Fruit fly (Drosophila melanogaster) whole organism, embryonic: ENCODE measurements around the gene CG8925.
A peak's percentile ranks its signal among the peaks of the same experiment; 100 is the strongest.

Experiments used
- Asciz ChIP-seq: fragments of 200-800 bp; sonication (Bioruptor generic); optimal IDR thresholded peaks from 2 replicates; lab custom pipeline; 2017; ENCODE audit warnings: missing biosample characterization, mild to moderate bottlenecking, missing genetic modification characterization, missing genetic modification reagents
- CG10267 ChIP-seq: fragments of 200-800 bp; sonication (Bioruptor generic); optimal IDR thresholded peaks from 2 replicates; lab custom pipeline; 2018; ENCODE audit warnings: missing biosample characterization, mild to moderate bottlenecking, missing genetic modification characterization, moderate library complexity
- CG10654 ChIP-seq: fragments of 200-800 bp; sonication (Bioruptor generic); optimal IDR thresholded peaks from 2 replicates; lab custom pipeline; 2016; ENCODE audit warnings: missing biosample characterization, missing genetic modification characterization
- CG11085 ChIP-seq: fragments of 200-800 bp; sonication (Bioruptor generic); IDR thresholded peaks from 2 replicates; pipeline ENCODE4 v1.3.6; 2022; ENCODE audit warnings: missing biosample characterization, missing genetic modification characterization
- CG11504 ChIP-seq: fragments of 200-800 bp; sonication (Bioruptor generic); optimal IDR thresholded peaks from 3 replicates; lab custom pipeline; 2019; ENCODE audit warnings: missing biosample characterization, mild to moderate bottlenecking, missing genetic modification characterization, moderate library complexity
- CG11696 ChIP-seq: fragments of 200-800 bp; sonication (Bioruptor generic); IDR thresholded peaks from 2 replicates; pipeline ENCODE4 v1.3.6; 2022; ENCODE audit warnings: missing biosample characterization, missing genetic modification characterization
- CG12104 ChIP-seq: fragments of 200-800 bp; sonication (Bioruptor generic); optimal IDR thresholded peaks from 3 replicates; lab custom pipeline; 2016; ENCODE audit warnings: missing biosample characterization, missing genetic modification characterization
- CG12155 ChIP-seq: fragments of 200-800 bp; sonication (Bioruptor generic); optimal IDR thresholded peaks from 3 replicates; lab custom pipeline; 2016; ENCODE audit warnings: missing biosample characterization, missing genetic modification characterization
- CG12391 ChIP-seq: fragments of 200-800 bp; sonication (Bioruptor generic); optimal IDR thresholded peaks from 3 replicates; lab custom pipeline; 2018; ENCODE audit warnings: missing biosample characterization, mild to moderate bottlenecking, missing genetic modification characterization, moderate library complexity
- CG17361 ChIP-seq: fragments of 200-800 bp; sonication (Bioruptor generic); IDR thresholded peaks from 3 replicates; pipeline ENCODE4 v1.3.6; 2022; ENCODE audit warnings: missing biosample characterization, missing genetic modification characterization
- CG17385 ChIP-seq: fragments of 200-800 bp; sonication (Bioruptor generic); optimal IDR thresholded peaks from 3 replicates; lab custom pipeline; 2018; ENCODE audit warnings: missing biosample characterization, mild to moderate bottlenecking, missing genetic modification characterization
- CG18262 ChIP-seq: fragments of 200-800 bp; optimal IDR thresholded peaks from 3 replicates; lab custom pipeline; 2019; ENCODE audit warnings: missing biosample characterization, mild to moderate bottlenecking, missing genetic modification characterization, moderate library complexity
- CG2120 ChIP-seq: fragments of 200-800 bp; sonication (Bioruptor generic); optimal IDR thresholded peaks from 3 replicates; lab custom pipeline; 2016; ENCODE audit warnings: missing biosample characterization, missing genetic modification characterization
- CG3281 ChIP-seq: fragments of 200-800 bp; sonication (Bioruptor generic); optimal IDR thresholded peaks from 3 replicates; lab custom pipeline; 2017; ENCODE audit warnings: missing biosample characterization, mild to moderate bottlenecking, missing genetic modification characterization
- CG3838 ChIP-seq: fragments of 200-800 bp; sonication (Bioruptor generic); optimal IDR thresholded peaks from 3 replicates; lab custom pipeline; 2016; ENCODE audit warnings: missing biosample characterization, missing genetic modification characterization
- CG7839 ChIP-seq: fragments of 200-800 bp; sonication (Bioruptor generic); optimal IDR thresholded peaks from 3 replicates; lab custom pipeline; 2018; ENCODE audit warnings: missing biosample characterization, mild to moderate bottlenecking, missing genetic modification characterization, moderate library complexity
- CG8388 ChIP-seq: fragments of 200-800 bp; sonication (Bioruptor generic); optimal IDR thresholded peaks from 2 replicates; lab custom pipeline; 2019; ENCODE audit warnings: missing biosample characterization, mild to moderate bottlenecking, missing genetic modification characterization, moderate library complexity
- Chrac-16 ChIP-seq: fragments of 200-800 bp; sonication (Bioruptor generic); optimal IDR thresholded peaks from 3 replicates; lab custom pipeline; 2016; ENCODE audit warnings: missing biosample characterization, missing genetic modification characterization
- D ChIP-seq, 2 experiments: fragments of 200-800 bp in 1 of 2; fragments of >200 bp in 1 of 2; sonication (Bioruptor generic) in 1 of 2; optimal IDR thresholded peaks; 2 replicates in 1 of 2; 3 replicates in 1 of 2; lab custom pipeline; 2017; ENCODE audit warnings: mild to moderate bottlenecking in 1 of 2, missing biosample characterization in 1 of 2, missing genetic modification characterization in 1 of 2, missing genetic modification reagents in 1 of 2
- Fer3 ChIP-seq: fragments of 200-800 bp; sonication (Bioruptor generic); optimal IDR thresholded peaks from 2 replicates; lab custom pipeline; 2018; ENCODE audit warnings: missing biosample characterization, mild to moderate bottlenecking, missing genetic modification characterization, moderate library complexity
- Hand ChIP-seq: fragments of 200-800 bp; sonication (Bioruptor generic); optimal IDR thresholded peaks from 2 replicates; lab custom pipeline; 2017; ENCODE audit warnings: mild to moderate bottlenecking, missing biosample characterization, missing genetic modification reagents, missing genetic modification characterization
- Hmr ChIP-seq: fragments of 200-800 bp; sonication (Bioruptor generic); optimal IDR thresholded peaks from 3 replicates; lab custom pipeline; 2017; ENCODE audit warnings: mild to moderate bottlenecking, missing biosample characterization, missing genetic modification reagents, missing genetic modification characterization
- Hr78 ChIP-seq, 2 experiments: fragments of 200-800 bp in 1 of 2; fragments of >200 bp in 1 of 2; sonication (Bioruptor generic) in 1 of 2; optimal IDR thresholded peaks; 2 replicates each; lab custom pipeline; 2017 to 2019; ENCODE audit warnings: missing biosample characterization in 2 of 2, missing genetic modification characterization in 2 of 2, mild to moderate bottlenecking in 1 of 2, moderate library complexity in 1 of 2
- Lhr ChIP-seq: fragments of 200-800 bp; sonication (Bioruptor generic); optimal IDR thresholded peaks from 3 replicates; lab custom pipeline; 2017; ENCODE audit warnings: mild to moderate bottlenecking, missing biosample characterization, missing genetic modification reagents, missing genetic modification characterization
- Med ChIP-seq: fragments of 200-800 bp; sonication (Bioruptor generic); peaks from one replicate; lab custom pipeline; 2016; ENCODE audit warnings: missing biosample characterization, missing genetic modification characterization, mild to moderate bottlenecking, inconsistent platforms, moderate library complexity
- NFAT ChIP-seq: fragments of 200-800 bp; sonication (Bioruptor generic); IDR thresholded peaks from 2 replicates; pipeline ENCODE4 v1.3.6; 2022; ENCODE audit warnings: missing biosample characterization, missing genetic modification characterization
- Nf-YA ChIP-seq: fragments of 200-800 bp; sonication (Bioruptor generic); IDR thresholded peaks from 2 replicates; pipeline ENCODE4 v1.3.6; 2022; ENCODE audit warnings: missing biosample characterization, missing genetic modification characterization
- Nf-YC ChIP-seq: fragments of 200-800 bp; optimal IDR thresholded peaks from 3 replicates; lab custom pipeline; 2019; ENCODE audit warnings: missing biosample characterization, mild to moderate bottlenecking, missing genetic modification characterization, moderate library complexity
- Ptx1 ChIP-seq: fragments of 200-800 bp; sonication (Bioruptor generic); IDR thresholded peaks from 2 replicates; pipeline ENCODE4 v1.3.6; 2022; ENCODE audit warnings: missing biosample characterization, missing genetic modification characterization
- Sox100B ChIP-seq: fragments of 200-800 bp; sonication (Bioruptor generic); optimal IDR thresholded peaks from 3 replicates; lab custom pipeline; 2018; ENCODE audit warnings: missing biosample characterization, mild to moderate bottlenecking, missing genetic modification characterization
- Taf1 ChIP-seq: fragments of 200-800 bp; sonication (Bioruptor generic); IDR thresholded peaks from 2 replicates; pipeline ENCODE4 v1.3.6; 2022; ENCODE audit warnings: missing biosample characterization, missing genetic modification characterization
- Xbp1 ChIP-seq: fragments of 200-800 bp; sonication (Bioruptor generic); optimal IDR thresholded peaks from 3 replicates; lab custom pipeline; 2016; ENCODE audit warnings: missing biosample characterization, mild to moderate bottlenecking, missing genetic modification characterization
- ab ChIP-seq: fragments of 200-800 bp; sonication (Bioruptor generic); optimal IDR thresholded peaks from 2 replicates; lab custom pipeline; 2016; ENCODE audit warnings: missing biosample characterization, missing genetic modification characterization
- abd-A ChIP-seq: fragments of 200-800 bp; sonication (Bioruptor generic); optimal IDR thresholded peaks from 3 replicates; lab custom pipeline; 2019; ENCODE audit warnings: missing biosample characterization, mild to moderate bottlenecking, missing genetic modification characterization, moderate library complexity
- ato ChIP-seq: fragments of 200-800 bp; sonication (Bioruptor generic); IDR thresholded peaks from 2 replicates; pipeline ENCODE4 v1.3.6; 2022; ENCODE audit warnings: missing biosample characterization, missing genetic modification characterization; ENCODE audit not compliant: partially characterized antibody
- cg ChIP-seq: fragments of 200-800 bp; sonication (Bioruptor generic); optimal IDR thresholded peaks from 3 replicates; lab custom pipeline; 2019; ENCODE audit warnings: missing biosample characterization, mild to moderate bottlenecking, missing genetic modification characterization, moderate library complexity
- chif ChIP-seq, 2 experiments: fragments of 200-800 bp; sonication (Bioruptor generic); optimal IDR thresholded peaks; 3 replicates each; lab custom pipeline; 2016; ENCODE audit warnings: missing biosample characterization in 2 of 2, missing genetic modification characterization in 2 of 2
- dmrt99B ChIP-seq: fragments of 200-800 bp; sonication (Bioruptor generic); optimal IDR thresholded peaks from 2 replicates; lab custom pipeline; 2018; ENCODE audit warnings: missing biosample characterization, mild to moderate bottlenecking, missing genetic modification characterization, moderate library complexity
- en ChIP-seq: fragments of 200-800 bp; sonication (Bioruptor generic); optimal IDR thresholded peaks from 2 replicates; lab custom pipeline; 2016; ENCODE audit warnings: missing biosample characterization, missing genetic modification characterization
- esg ChIP-seq: fragments of 200-800 bp; sonication (Bioruptor generic); conservative IDR thresholded peaks from 2 replicates; pipeline ENCODE4 v1.3.6; 2022; ENCODE audit warnings: missing biosample characterization, missing genetic modification characterization
- fd64A ChIP-seq: fragments of 200-800 bp; sonication (Bioruptor generic); optimal IDR thresholded peaks from 3 replicates; lab custom pipeline; 2018; ENCODE audit warnings: missing biosample characterization, mild to moderate bottlenecking, missing genetic modification characterization
- gem ChIP-seq: fragments of 200-800 bp; sonication (Bioruptor generic); optimal IDR thresholded peaks from 2 replicates; lab custom pipeline; 2019; ENCODE audit warnings: missing biosample characterization, mild to moderate bottlenecking, missing genetic modification characterization, moderate library complexity
- grau ChIP-seq: fragments of 200-800 bp; optimal IDR thresholded peaks from 3 replicates; lab custom pipeline; 2019; ENCODE audit warnings: missing biosample characterization, mild to moderate bottlenecking, missing genetic modification characterization, moderate library complexity
- hbn ChIP-seq: fragments of 200-800 bp; sonication (Bioruptor generic); IDR thresholded peaks from 2 replicates; pipeline ENCODE4 v1.3.6; 2022; ENCODE audit warnings: missing biosample characterization, missing genetic modification characterization; ENCODE audit not compliant: partially characterized antibody
- pfk ChIP-seq: fragments of 200-800 bp; sonication (Bioruptor generic); optimal IDR thresholded peaks from 2 replicates; lab custom pipeline; 2018; ENCODE audit warnings: missing biosample characterization, mild to moderate bottlenecking, missing genetic modification characterization, moderate library complexity
- pho ChIP-seq: fragments of 200-800 bp; sonication (Bioruptor generic); optimal IDR thresholded peaks from 2 replicates; lab custom pipeline; 2016; ENCODE audit warnings: missing biosample characterization, missing genetic modification characterization
- sd ChIP-seq: fragments of 200-800 bp; sonication (Bioruptor generic); optimal IDR thresholded peaks from 3 replicates; lab custom pipeline; 2018; ENCODE audit warnings: missing biosample characterization, mild to moderate bottlenecking, missing genetic modification characterization, moderate library complexity
- slbo ChIP-seq: fragments of 200-800 bp; sonication (Bioruptor generic); IDR thresholded peaks from 2 replicates; pipeline ENCODE4 v1.3.6; 2022; ENCODE audit warnings: missing biosample characterization, missing genetic modification characterization

CG8925 gene

DNA sequence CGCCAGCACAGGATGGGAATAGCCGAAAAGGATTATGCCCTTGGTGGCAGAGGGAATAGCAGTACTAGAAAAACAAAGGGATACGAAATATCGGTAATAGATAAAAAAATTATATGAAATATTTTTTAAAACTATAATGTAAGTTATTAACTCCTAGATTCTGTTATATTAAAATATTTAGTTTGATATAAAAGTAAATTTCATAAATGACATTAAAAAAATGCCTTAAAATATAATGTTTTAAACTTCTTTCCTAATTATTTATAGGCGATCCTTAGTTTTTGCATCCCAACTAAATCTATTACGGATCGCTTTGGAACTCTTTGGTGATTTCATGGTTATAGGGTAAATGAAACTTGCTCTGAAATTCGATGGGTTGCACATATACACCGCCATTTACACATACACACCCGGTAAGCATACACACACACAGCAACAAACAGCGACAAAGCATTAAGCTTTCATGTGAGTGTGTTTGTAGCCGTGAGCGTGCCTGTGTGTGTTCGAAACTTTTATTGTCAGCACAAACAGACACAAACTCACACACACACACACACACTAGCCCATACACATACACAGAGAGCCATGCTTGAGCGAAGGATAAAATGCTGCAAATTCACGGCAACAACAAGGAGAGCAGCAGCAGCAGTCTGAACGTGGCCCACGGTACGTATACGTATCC is 42.1 kb downstream of the CG8925 start (continued):
- TF ChIP-seq dmrt99B (tag; lab: Kevin White, UChicago): peak; percentile 55
- no peak for TF ChIP-seq D (optimal IDR thresholded peaks at IDR 0.05; lab: Kevin White, UChicago)
- TF ChIP-seq D (GFP tag; optimal IDR thresholded peaks at IDR 0.05; lab: Kevin White, UChicago): peak; percentile 8
- TF ChIP-seq CG3281 (GFP tag; lab: Kevin White, UChicago): peak; percentile 59
- no peak for TF ChIP-seq Hr78 (GFP tag; optimal IDR thresholded peaks at IDR 0.05; lab: Kevin White, UChicago)
- peak; percentile 82 for TF ChIP-seq abd-A
- peak; percentile 40 for TF ChIP-seq grau (tag; lab: Kevin White, UChicago)
- TF ChIP-seq Xbp1 (GFP tag; lab: Kevin White, UChicago): peak; percentile 2
- no peak for TF ChIP-seq Taf1 (GFP tag; lab: Robert Waterston, UW)
- TF ChIP-seq CG10267 (tag; lab: Kevin White, UChicago): peak; percentile 6
- TF ChIP-seq Nf-YC (tag; lab: Kevin White, UChicago): peak; percentile 32
- peak; percentile 21 for TF ChIP-seq Asciz (GFP tag; lab: Kevin White, UChicago)
- no peak for TF ChIP-seq pho
- TF ChIP-seq CG12155 (GFP tag; lab: Kevin White, UChicago): no peak
- TF ChIP-seq cg: peak; percentile 75
- no peak for TF ChIP-seq Nf-YA (GFP tag; lab: Robert Waterston, UW)
- TF ChIP-seq CG12104: no peak
- TF ChIP-seq CG12391 (tag; lab: Kevin White, UChicago): peak; percentile 4
- TF ChIP-seq CG17361 (GFP tag; lab: Robert Waterston, UW): peak; percentile 64; the same call in 2 of the 3 replicates
- peak; percentile 71 for TF ChIP-seq CG11504 (tag; lab: Kevin White, UChicago)
- no peak for TF ChIP-seq CG11085
- peak; percentile 32 for TF ChIP-seq Hand (GFP tag; lab: Kevin White, UChicago)
- TF ChIP-seq CG11696 (GFP tag; lab: Robert Waterston, UW): no peak
- TF ChIP-seq fd64A (GFP tag; lab: Kevin White, UChicago): no peak
- TF ChIP-seq slbo (GFP tag; lab: Robert Waterston, UW): peak; percentile 31; the same call in 1 of the 2 replicates
- no peak for TF ChIP-seq Lhr (GFP tag; lab: Kevin White, UChicago)
- no peak for TF ChIP-seq ab (GFP tag; lab: Kevin White, UChicago)
- peak; percentile 31 for TF ChIP-seq CG17385
- peak; percentile 68 for TF ChIP-seq gem (tag; lab: Kevin White, UChicago)
- TF ChIP-seq CG7839 (tag; lab: Kevin White, UChicago): peak; percentile 50
- no peak for TF ChIP-seq pfk (GFP tag; lab: Kevin White, UChicago)
- peak; percentile 54 for TF ChIP-seq CG18262 (tag; lab: Kevin White, UChicago)
- TF ChIP-seq Chrac-16: no peak
- no peak for TF ChIP-seq sd (tag; lab: Kevin White, UChicago)
- no peak for TF ChIP-seq chif (GFP tag; optimal IDR thresholded peaks at IDR 0.05; lab: Kevin White, UChicago)
- no peak for TF ChIP-seq ato (GFP tag; lab: Robert Waterston, UW)
- peak; percentile 57 for TF ChIP-seq Hmr
- TF ChIP-seq CG3838 (GFP tag; lab: Kevin White, UChicago): no peak
- TF ChIP-seq esg (GFP tag; lab: Robert Waterston, UW): no peak
- peak; percentile 4 for TF ChIP-seq CG10654 (GFP tag; lab: Kevin White, UChicago)
- TF ChIP-seq NFAT: no peak
- TF ChIP-seq CG2120 (GFP tag; lab: Kevin White, UChicago): peak; percentile 6
- TF ChIP-seq CG8388 (GFP tag; lab: Kevin White, UChicago): peak; percentile 4
- peak; percentile 58 for TF ChIP-seq Sox100B (GFP tag; lab: Kevin White, UChicago)
- no peak for TF ChIP-seq en (GFP tag; lab: Kevin White, UChicago)
- TF ChIP-seq hbn (GFP tag; lab: Robert Waterston, UW): no peak
- no peak for TF ChIP-seq Ptx1 (GFP tag; lab: Robert Waterston, UW)
- no peak for TF ChIP-seq Fer3
- TF ChIP-seq Med: peak; percentile 69
